Worm (Caenorhabditis elegans): ENCODE data around the gene math-44.
"Not testable (repeated sequence)": the region's sequence is repeated elsewhere in the genome, so short reads cannot be mapped to it uniquely, and the experiment has no call there.

The math-44 gene

ce11 chrII:1955568-1955967, 33.5 kb upstream of the math-44 start, which contains the start of gene math-49:
Gene math-49, minus strand, starts transcription at chrII:1955668.
- not testable (repeated sequence) for TF ChIP-seq mep-1, zag-1, unc-130 (tag; optimal IDR thresholded peaks at IDR 0.05)

- TF ChIP-seq nhr-237 (tag; optimal IDR thresholded peaks at IDR 0.05) (no peak), ces-1 (GFP tag; optimal IDR thresholded peaks at IDR 0.05) (no peak), jun-1 (tag; optimal IDR thresholded peaks at IDR 0.05) (no peak), fos-1 (tag; optimal IDR thresholded peaks at IDR 0.05) (no peak), egl-13 (tag; optimal IDR thresholded peaks at IDR 0.05) (no peak), elt-2 (tag; optimal IDR thresholded peaks at IDR 0.05) (no peak), nhr-12 (tag; optimal IDR thresholded peaks at IDR 0.05) (no peak), unc-130 (tag; optimal IDR thresholded peaks at IDR 0.05) (no peak)
Measured at ce11 chrII:1986979-1987378, 2.1 kb upstream of the math-44 start, which contains the start of gene Y16E11A.4. Gene Y16E11A.4, plus strand, starts transcription at chrII:1987279.

- TF ChIP-seq fkh-8 (tag; optimal IDR thresholded peaks at IDR 0.05) (no peak), ceh-90 (tag; optimal IDR thresholded peaks at IDR 0.05) (no peak), xbp-1 (tag; optimal IDR thresholded peaks at IDR 0.05) (no peak), unc-130 (tag; optimal IDR thresholded peaks at IDR 0.05) (no peak), pax-3 (tag; optimal IDR thresholded peaks at IDR 0.05) (no peak), lin-13 (GFP tag; optimal IDR thresholded peaks at IDR 0.05) (no peak), sup-37 (GFP tag; optimal IDR thresholded peaks at IDR 0.05) (no peak), nhr-90 (tag; optimal IDR thresholded peaks at IDR 0.05; ENCODE audit: poor library complexity) (no peak), nhr-76 (tag; optimal IDR thresholded peaks at IDR 0.05) (no peak)
Measured at ce11 chrII:1993738-1994137, 4.6 kb downstream of the math-44 start, which contains the start of gene math-21. Gene math-21, plus strand, starts transcription at chrII:1994038.

ce11 chrII:1995744-1996143, 6.6 kb downstream of the math-44 start:
- TF ChIP-seq nhr-84 (tag; optimal IDR thresholded peaks at IDR 0.05) (no peak), pqm-1 (tag; optimal IDR thresholded peaks at IDR 0.05) (peak; percentile 27), ceh-63 (GFP tag; optimal IDR thresholded peaks at IDR 0.05) (no peak), lin-35 (GFP tag; optimal IDR thresholded peaks at IDR 0.05) (peak in 1 of 2 experiments; percentile 14), elt-2 (tag; optimal IDR thresholded peaks at IDR 0.05) (peak; percentile 84)

ce11 chrII:1996237-1996636, 7.1 kb downstream of the math-44 start, which contains the start of gene math-20:
Gene math-20, plus strand, starts transcription at chrII:1996537.
- no peak for TF ChIP-seq pag-3 (tag; optimal IDR thresholded peaks at IDR 0.05; ENCODE audit: borderline replicate concordance, insufficient read depth)
- TF ChIP-seq unc-98 (GFP tag; IDR thresholded peaks at IDR 0.05): no peak
- no peak for TF ChIP-seq lsy-2 (tag; optimal IDR thresholded peaks at IDR 0.05)
- no peak for TF ChIP-seq egl-13 (tag; optimal IDR thresholded peaks at IDR 0.05)
- no peak for TF ChIP-seq C16A3.4 (tag; optimal IDR thresholded peaks at IDR 0.05)
- TF ChIP-seq ceh-90 (tag; optimal IDR thresholded peaks at IDR 0.05): no peak
- no peak for TF ChIP-seq lin-13 (GFP tag; optimal IDR thresholded peaks at IDR 0.05)
- TF ChIP-seq lir-3 (tag; optimal IDR thresholded peaks at IDR 0.05; ENCODE audit: poor library complexity): no peak
- TF ChIP-seq zag-1 (tag; optimal IDR thresholded peaks at IDR 0.05): no peak
- no peak for TF ChIP-seq ama-1 (optimal IDR thresholded peaks at IDR 0.05)
- no peak for TF ChIP-seq vab-15 (tag; optimal IDR thresholded peaks at IDR 0.05)
- TF ChIP-seq dpl-1 (GFP tag; optimal IDR thresholded peaks at IDR 0.05): no peak
- no peak for TF ChIP-seq unc-30 (tag; optimal IDR thresholded peaks at IDR 0.05)
- TF ChIP-seq nhr-11 (tag; optimal IDR thresholded peaks at IDR 0.05): no peak
- TF ChIP-seq ceh-82 (tag; optimal IDR thresholded peaks at IDR 0.05): no peak
- TF ChIP-seq mab-9 (GFP tag; IDR thresholded peaks at IDR 0.05): no peak
- no peak for TF ChIP-seq ceh-88 (GFP tag; IDR thresholded peaks at IDR 0.05)

All from whole organism, L1 larva.